Fruit fly (Drosophila melanogaster): ENCODE results near the gene Dfd.

Dfd gene

DNA sequence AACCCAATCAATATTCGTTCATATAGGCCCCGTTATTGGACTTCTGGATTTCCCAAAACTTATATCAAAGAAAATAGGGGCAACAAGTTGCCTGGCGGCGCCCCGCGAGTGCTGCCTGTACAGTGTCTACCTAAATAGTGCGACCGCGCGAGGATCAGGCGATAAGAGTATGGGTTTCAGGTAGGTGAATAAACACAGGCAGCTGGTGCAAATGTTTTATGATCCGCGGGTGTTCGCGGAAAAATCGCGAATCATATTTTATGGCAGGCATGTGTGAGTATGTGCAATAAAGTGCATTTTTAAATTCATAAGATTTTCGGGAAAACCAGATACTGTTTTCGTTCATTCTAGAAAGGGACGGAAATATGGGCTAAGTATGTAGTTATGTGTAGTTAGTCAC, 36.2 kb upstream of the Dfd start:
- no peak for TF ChIP-seq toe (GFP tag; optimal IDR thresholded peaks at IDR 0.05)
- no peak for TF ChIP-seq CG5204 (GFP tag; optimal IDR thresholded peaks at IDR 0.05)
- no peak for TF ChIP-seq CG11617 (GFP tag; optimal IDR thresholded peaks at IDR 0.05)
- no peak for TF ChIP-seq pad (GFP tag; optimal IDR thresholded peaks at IDR 0.05)
- no peak for TF ChIP-seq Crg-1 (GFP tag; optimal IDR thresholded peaks at IDR 0.05)
- no peak for TF ChIP-seq CG1620 (GFP tag; optimal IDR thresholded peaks at IDR 0.05)
- TF ChIP-seq CG12768 (GFP tag; optimal IDR thresholded peaks at IDR 0.05), result no peak
- TF ChIP-seq Mnt (GFP tag; optimal IDR thresholded peaks at IDR 0.05), result no peak
- TF ChIP-seq cic (GFP tag; optimal IDR thresholded peaks at IDR 0.05), result no peak
- no peak for TF ChIP-seq CG33017 (tag; optimal IDR thresholded peaks at IDR 0.05)
- TF ChIP-seq CG14711 (tag; optimal IDR thresholded peaks at IDR 0.05), result no peak
- no peak for TF ChIP-seq CG7045 (GFP tag; optimal IDR thresholded peaks at IDR 0.05)
- TF ChIP-seq bab1 (GFP tag; optimal IDR thresholded peaks at IDR 0.05), result no peak
- TF ChIP-seq Clk (GFP tag; optimal IDR thresholded peaks at IDR 0.05), result no peak
- TF ChIP-seq CG7101 (tag; optimal IDR thresholded peaks at IDR 0.05), result no peak
- no peak for TF ChIP-seq ovo (GFP tag; optimal IDR thresholded peaks at IDR 0.05)

DNA sequence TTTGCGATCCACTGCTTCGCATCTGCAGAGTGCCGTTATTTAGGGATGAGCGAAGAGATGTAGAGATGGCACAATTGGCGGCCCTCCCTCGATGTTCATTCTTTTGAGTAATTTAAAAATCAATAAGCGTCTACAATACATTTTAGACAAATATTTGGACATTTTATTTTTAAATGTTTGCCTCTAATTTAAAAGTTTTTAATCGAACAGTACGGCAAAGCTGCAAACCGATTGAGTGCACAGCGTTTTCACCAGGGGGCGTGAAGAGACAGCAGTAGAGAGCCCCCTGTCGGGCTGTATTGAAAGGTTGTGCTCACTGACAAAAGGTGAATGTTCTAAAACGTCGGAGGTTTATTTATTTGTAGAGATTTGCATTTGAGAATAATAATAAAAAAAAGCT, 32.2 kb upstream of the Dfd start, which contains the start of gene bcd:
Gene bcd (minus strand): TSS at position 48 of the 400 bp plus-strand sequence.
- TF ChIP-seq kay (GFP tag; ENCODE audit: borderline replicate concordance) (no peak), cic (GFP tag; optimal IDR thresholded peaks at IDR 0.05) (no peak), CG1620 (GFP tag; optimal IDR thresholded peaks at IDR 0.05) (peak; percentile 45), CG33017 (tag; optimal IDR thresholded peaks at IDR 0.05) (no peak), bab1 (GFP tag; optimal IDR thresholded peaks at IDR 0.05) (peak; percentile 55), Clk (GFP tag; optimal IDR thresholded peaks at IDR 0.05) (no peak), Mnt (GFP tag; optimal IDR thresholded peaks at IDR 0.05) (no peak), cnc (optimal IDR thresholded peaks at IDR 0.05) (no peak), CG5204 (GFP tag; optimal IDR thresholded peaks at IDR 0.05) (no peak), CG7045 (GFP tag; optimal IDR thresholded peaks at IDR 0.05) (no peak), CG12768 (GFP tag; optimal IDR thresholded peaks at IDR 0.05) (no peak), Crg-1 (GFP tag; optimal IDR thresholded peaks at IDR 0.05) (no peak), CG7101 (tag; optimal IDR thresholded peaks at IDR 0.05) (no peak), CG11617 (GFP tag; optimal IDR thresholded peaks at IDR 0.05) (no peak), Hr96 (GFP tag; optimal IDR thresholded peaks at IDR 0.05) (peak; percentile 57), toe (GFP tag; optimal IDR thresholded peaks at IDR 0.05) (peak; percentile 7), CG14711 (tag; optimal IDR thresholded peaks at IDR 0.05) (no peak), tj (GFP tag; optimal IDR thresholded peaks at IDR 0.05) (no peak), ovo (GFP tag; optimal IDR thresholded peaks at IDR 0.05) (peak; percentile 23), pad (GFP tag; optimal IDR thresholded peaks at IDR 0.05) (no peak)

DNA sequence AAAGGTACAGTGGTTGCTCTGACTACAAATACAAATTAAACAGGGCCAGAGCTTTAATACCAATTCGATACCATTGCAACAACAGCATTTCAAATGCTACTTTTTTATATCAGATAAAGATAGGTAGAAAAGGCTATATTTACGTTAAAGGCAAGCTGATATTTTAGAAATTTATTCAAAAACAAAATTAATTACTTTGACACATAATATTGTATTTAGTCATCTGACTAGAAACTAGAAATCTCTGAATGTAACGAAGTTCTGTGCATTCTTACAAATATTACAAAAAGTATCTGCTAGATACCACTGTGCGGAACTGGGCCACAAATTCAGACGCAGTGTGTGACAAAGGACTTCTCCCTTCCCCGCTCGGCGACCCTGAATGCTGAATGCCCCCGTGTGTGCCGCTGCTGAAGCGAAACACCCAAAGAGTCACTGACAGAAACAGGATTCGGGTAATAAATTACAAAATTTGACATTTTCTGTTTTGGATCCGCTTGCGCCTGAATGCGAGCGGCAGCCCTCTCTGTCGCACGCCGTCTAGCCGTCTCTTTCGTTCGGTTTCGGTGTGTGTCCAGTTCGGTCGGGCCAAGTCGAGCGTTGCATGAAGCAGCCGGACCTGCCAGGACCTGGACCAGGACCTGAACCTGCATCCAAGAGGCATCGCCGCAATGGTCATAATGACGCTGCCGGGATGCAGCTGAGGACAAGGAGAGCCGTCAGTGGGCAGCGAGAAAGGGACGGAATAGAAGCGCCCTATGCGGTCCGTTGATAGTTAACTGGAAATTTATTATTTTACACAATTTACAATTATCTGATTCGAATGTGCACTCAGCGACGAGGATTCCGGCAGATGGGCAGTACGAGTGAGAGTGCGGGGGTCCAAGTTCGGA, 30.6 kb upstream of the Dfd start:
- TF ChIP-seq CG33017 (tag; optimal IDR thresholded peaks at IDR 0.05), result no peak
- no peak for TF ChIP-seq cnc (optimal IDR thresholded peaks at IDR 0.05)
- TF ChIP-seq CG5204 (GFP tag; optimal IDR thresholded peaks at IDR 0.05), result no peak
- no peak for TF ChIP-seq CG11617 (GFP tag; optimal IDR thresholded peaks at IDR 0.05)
- no peak for TF ChIP-seq CG7101 (tag; optimal IDR thresholded peaks at IDR 0.05)
- TF ChIP-seq CG12768 (GFP tag; optimal IDR thresholded peaks at IDR 0.05), result no peak
- TF ChIP-seq tj (GFP tag; optimal IDR thresholded peaks at IDR 0.05), result no peak
- TF ChIP-seq CG1620 (GFP tag; optimal IDR thresholded peaks at IDR 0.05), result no peak
- TF ChIP-seq CG7045 (GFP tag; optimal IDR thresholded peaks at IDR 0.05), result no peak
- TF ChIP-seq Crg-1 (GFP tag; optimal IDR thresholded peaks at IDR 0.05), result no peak
- no peak for TF ChIP-seq toe (GFP tag; optimal IDR thresholded peaks at IDR 0.05)

DNA sequence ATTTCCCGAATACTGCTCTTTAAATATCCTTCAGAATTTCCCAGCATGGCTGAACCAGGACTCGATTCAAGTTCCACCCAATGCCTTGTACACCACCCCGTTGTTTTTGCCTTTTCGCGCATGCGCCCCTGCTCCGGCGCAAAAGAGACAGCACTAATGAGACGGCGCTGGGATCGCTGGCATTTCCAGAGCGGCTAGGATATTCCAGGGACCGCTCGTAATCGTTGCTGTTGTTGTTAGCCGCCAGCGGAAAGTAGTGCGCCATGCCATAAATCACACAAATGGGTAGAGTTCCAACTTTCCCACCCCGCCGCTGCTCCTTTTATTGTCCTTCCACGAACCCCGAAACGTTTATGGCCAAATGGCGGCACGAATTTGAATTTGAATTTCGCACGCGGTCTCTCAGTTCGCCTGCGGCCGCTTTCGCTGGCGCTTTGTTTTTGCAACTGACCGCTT, 29.4 kb upstream of the Dfd start, which contains the start of gene Ama:
Gene Ama (plus strand): TSS at position 406 of the 456 bp plus-strand sequence.
- TF ChIP-seq CG7101 (tag; optimal IDR thresholded peaks at IDR 0.05), result no peak
- no peak for TF ChIP-seq CG14711 (tag; optimal IDR thresholded peaks at IDR 0.05)
- no peak for TF ChIP-seq Mnt (GFP tag; optimal IDR thresholded peaks at IDR 0.05)
- no peak for TF ChIP-seq cnc (optimal IDR thresholded peaks at IDR 0.05)
- TF ChIP-seq kay (GFP tag; ENCODE audit: borderline replicate concordance), result no peak
- no peak for TF ChIP-seq CG1620 (GFP tag; optimal IDR thresholded peaks at IDR 0.05)
- no peak for TF ChIP-seq pad (GFP tag; optimal IDR thresholded peaks at IDR 0.05)
- no peak for TF ChIP-seq Crg-1 (GFP tag; optimal IDR thresholded peaks at IDR 0.05)
- TF ChIP-seq toe (GFP tag; optimal IDR thresholded peaks at IDR 0.05), result no peak
- TF ChIP-seq ovo (GFP tag; optimal IDR thresholded peaks at IDR 0.05), result no peak
- no peak for TF ChIP-seq cic (GFP tag; optimal IDR thresholded peaks at IDR 0.05)
- no peak for TF ChIP-seq CG5204 (GFP tag; optimal IDR thresholded peaks at IDR 0.05)
- TF ChIP-seq Hr96 (GFP tag; optimal IDR thresholded peaks at IDR 0.05), result no peak
- no peak for TF ChIP-seq Clk (GFP tag; optimal IDR thresholded peaks at IDR 0.05)
- no peak for TF ChIP-seq CG12768 (GFP tag; optimal IDR thresholded peaks at IDR 0.05)
- TF ChIP-seq CG11617 (GFP tag; optimal IDR thresholded peaks at IDR 0.05), result no peak
- no peak for TF ChIP-seq bab1 (GFP tag; optimal IDR thresholded peaks at IDR 0.05)
- no peak for TF ChIP-seq CG33017 (tag; optimal IDR thresholded peaks at IDR 0.05)

DNA sequence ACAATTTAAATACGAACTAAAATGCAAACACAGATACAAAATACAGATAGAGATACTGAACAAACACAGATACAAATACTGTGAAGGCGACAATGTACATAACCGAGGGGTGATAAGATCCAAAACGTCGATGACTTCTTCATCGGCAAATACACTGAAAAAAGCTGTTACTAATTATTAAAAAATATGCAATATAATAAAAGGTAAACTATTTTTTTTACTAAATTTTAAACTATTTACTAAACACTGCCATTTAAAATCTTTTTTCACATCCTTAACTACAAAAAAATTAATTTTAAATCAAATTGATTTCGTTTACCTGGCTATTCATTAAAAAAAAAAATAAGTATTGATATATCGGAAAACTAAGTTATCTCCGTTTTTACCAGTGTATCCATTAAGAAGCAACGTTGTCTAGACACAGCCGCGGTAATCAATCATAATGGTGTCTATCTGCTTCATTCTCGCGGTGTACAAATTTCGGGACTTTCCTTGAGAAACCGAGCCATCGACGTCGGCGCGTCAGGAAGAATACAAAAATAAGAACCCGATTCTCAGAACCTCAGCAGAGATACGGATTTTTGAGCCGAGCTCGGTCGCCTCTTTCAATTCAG, 28.7 kb upstream of the Dfd start:
- TF ChIP-seq CG14711 (tag; optimal IDR thresholded peaks at IDR 0.05), result no peak
- no peak for TF ChIP-seq CG7045 (GFP tag; optimal IDR thresholded peaks at IDR 0.05)
- TF ChIP-seq ovo (GFP tag; optimal IDR thresholded peaks at IDR 0.05), result no peak
- TF ChIP-seq toe (GFP tag; optimal IDR thresholded peaks at IDR 0.05), result no peak
- no peak for TF ChIP-seq cnc (optimal IDR thresholded peaks at IDR 0.05)
- TF ChIP-seq kay (GFP tag; ENCODE audit: borderline replicate concordance), result no peak
- TF ChIP-seq Crg-1 (GFP tag; optimal IDR thresholded peaks at IDR 0.05), result no peak
- no peak for TF ChIP-seq CG7101 (tag; optimal IDR thresholded peaks at IDR 0.05)
- TF ChIP-seq cic (GFP tag; optimal IDR thresholded peaks at IDR 0.05), result no peak
- TF ChIP-seq CG5204 (GFP tag; optimal IDR thresholded peaks at IDR 0.05), result no peak
- no peak for TF ChIP-seq CG11617 (GFP tag; optimal IDR thresholded peaks at IDR 0.05)
- no peak for TF ChIP-seq CG33017 (tag; optimal IDR thresholded peaks at IDR 0.05)
- TF ChIP-seq CG1620 (GFP tag; optimal IDR thresholded peaks at IDR 0.05), result no peak
- TF ChIP-seq pad (GFP tag; optimal IDR thresholded peaks at IDR 0.05), result no peak

Measured in whole organism, adult.